Worm (Caenorhabditis elegans) whole organism, young adult: Measurements from ENCODE around the gene rgs-10.
A peak's percentile ranks its signal among the peaks of the same experiment; 100 is the strongest.

Experiments
- B0035.1 ChIP-seq: sonication (generic microtip); optimal IDR thresholded peaks from 2 replicates; lab custom pipeline; 2016; ENCODE audit warnings: missing genetic modification characterization, mild to moderate bottlenecking, missing compliant biosample characterization, missing genotype, missing genetic modification reagents
- C17E4.6 ChIP-seq: fragments of 200-800 bp; sonication (Bioruptor generic); IDR thresholded peaks from 2 replicates; pipeline ENCODE4 v1.3.6; 2022; ENCODE audit warnings: missing genetic modification reagents, missing genetic modification characterization, missing compliant biosample characterization
- F23B12.7 ChIP-seq: sonication (generic microtip); optimal IDR thresholded peaks from 2 replicates; lab custom pipeline; 2017; ENCODE audit warnings: missing genetic modification characterization, mild to moderate bottlenecking, missing compliant biosample characterization, antibody characterized with exemption, moderate library complexity; ENCODE audit not compliant: insufficient read depth
- F39B2.1 ChIP-seq: fragments of 200-800 bp; sonication (Bioruptor generic); IDR thresholded peaks from 2 replicates; pipeline ENCODE4 v1.3.6; 2022; ENCODE audit warnings: missing genetic modification reagents, missing genetic modification characterization, missing compliant biosample characterization
- K11D2.4 ChIP-seq: fragments of 200-800 bp; sonication (Bioruptor generic); IDR thresholded peaks from 2 replicates; pipeline ENCODE4 v1.3.6; 2022; ENCODE audit warnings: missing genetic modification reagents, missing genetic modification characterization, missing compliant biosample characterization
- Y53F4B.3 ChIP-seq: fragments of 200-800 bp; sonication (Bioruptor generic); IDR thresholded peaks from 2 replicates; pipeline ENCODE4 v1.3.6; 2022; ENCODE audit warnings: missing genetic modification reagents, missing genetic modification characterization, missing compliant biosample characterization
- aptf-2 ChIP-seq: fragments of 200-800 bp; sonication (Bioruptor generic); conservative IDR thresholded peaks from 2 replicates; pipeline ENCODE4 v1.3.6; 2022; ENCODE audit warnings: missing genetic modification reagents, missing genetic modification characterization, missing compliant biosample characterization
- attf-5 ChIP-seq: fragments of 200-800 bp; sonication (Bioruptor generic); optimal IDR thresholded peaks from 2 replicates; lab custom pipeline; 2018; ENCODE audit warnings: mild to moderate bottlenecking, missing genetic modification characterization, missing compliant biosample characterization
- cebp-1 ChIP-seq, 2 experiments: fragments of 200-800 bp in 1 of 2; sonication (Bioruptor generic) in 1 of 2; sonication (generic microtip) in 1 of 2; IDR thresholded peaks in 1 of 2; optimal IDR thresholded peaks in 1 of 2; 2 replicates each; pipeline versions ENCODE4 v1.3.6 to Lab custom; 2017 to 2022; ENCODE audit warnings: missing compliant biosample characterization in 2 of 2, missing genetic modification characterization in 2 of 2, mild to moderate bottlenecking in 1 of 2, missing genetic modification reagents in 1 of 2, moderate library complexity in 1 of 2
- cebp-2 ChIP-seq: fragments of 200-800 bp; sonication (Bioruptor generic); IDR thresholded peaks from 2 replicates; pipeline ENCODE4 v1.3.6; 2022; ENCODE audit warnings: missing genetic modification characterization, missing compliant biosample characterization
- ceh-27 ChIP-seq: fragments of 200-800 bp; sonication (Bioruptor generic); optimal IDR thresholded peaks from 2 replicates; lab custom pipeline; 2018; ENCODE audit warnings: mild to moderate bottlenecking, missing genetic modification characterization, moderate library complexity, missing compliant biosample characterization
- dox-1 ChIP-seq: fragments of 200-800 bp; sonication (Bioruptor generic); IDR thresholded peaks from 2 replicates; pipeline ENCODE4 v1.3.6; 2022; ENCODE audit warnings: missing genetic modification reagents, missing genetic modification characterization, missing compliant biosample characterization
- efl-1 ChIP-seq: fragments of 150-350 bp; optimal IDR thresholded peaks from 2 replicates; lab custom pipeline; 2014; ENCODE audit warnings: missing biosample characterization, missing genetic modification reagents, missing genetic modification characterization
- ets-4 ChIP-seq: fragments of 200-800 bp; sonication (Bioruptor generic); optimal IDR thresholded peaks from 2 replicates; lab custom pipeline; 2018; ENCODE audit warnings: mild to moderate bottlenecking, missing genetic modification characterization, missing compliant biosample characterization
- gei-17 ChIP-seq: fragments of 200-800 bp; sonication (Bioruptor generic); optimal IDR thresholded peaks from 2 replicates; lab custom pipeline; 2018; ENCODE audit warnings: mild to moderate bottlenecking, missing genetic modification characterization, missing compliant biosample characterization
- him-1 ChIP-seq: sonication (generic microtip); optimal IDR thresholded peaks from 2 replicates; lab custom pipeline; 2016; ENCODE audit warnings: missing genotype, missing genetic modification reagents, missing genetic modification characterization, missing compliant biosample characterization
- hlh-26 ChIP-seq: fragments of 200-800 bp; sonication (Bioruptor generic); conservative IDR thresholded peaks from 2 replicates; pipeline ENCODE4 v1.3.6; 2022; ENCODE audit warnings: missing genetic modification reagents, missing genetic modification characterization, missing compliant biosample characterization
- hmg-1.2 ChIP-seq: fragments of 200-800 bp; sonication (Bioruptor generic); IDR thresholded peaks from 2 replicates; pipeline ENCODE4 v1.3.6; 2022; ENCODE audit warnings: missing genetic modification reagents, missing genetic modification characterization, missing compliant biosample characterization
- hmg-20 ChIP-seq: fragments of 200-800 bp; sonication (Bioruptor generic); IDR thresholded peaks from 2 replicates; pipeline ENCODE4 v1.3.6; 2022; ENCODE audit warnings: missing genetic modification reagents, missing genetic modification characterization, missing compliant biosample characterization
- let-526 ChIP-seq: fragments of 200-800 bp; sonication (Bioruptor generic); IDR thresholded peaks from 2 replicates; pipeline ENCODE4 v1.3.6; 2022; ENCODE audit warnings: missing genetic modification reagents, missing genetic modification characterization, missing compliant biosample characterization
- let-607 ChIP-seq, 2 experiments: fragments of 200-800 bp in 1 of 2; sonication (Bioruptor generic) in 1 of 2; sonication (generic microtip) in 1 of 2; optimal IDR thresholded peaks; 2 replicates each; lab custom pipeline; 2016 to 2018; ENCODE audit warnings: mild to moderate bottlenecking in 2 of 2, missing compliant biosample characterization in 2 of 2, missing genetic modification characterization in 2 of 2, moderate library complexity in 2 of 2, missing genotype in 1 of 2
- lin-40 ChIP-seq: sonication (generic microtip); optimal IDR thresholded peaks from 2 replicates; lab custom pipeline; 2016; ENCODE audit warnings: missing genetic modification characterization, mild to moderate bottlenecking, missing compliant biosample characterization, missing genotype, missing genetic modification reagents
- madf-3 ChIP-seq: fragments of 200-800 bp; sonication (Bioruptor generic); IDR thresholded peaks from 2 replicates; pipeline ENCODE4 v1.3.6; 2022; ENCODE audit warnings: missing genetic modification reagents, missing genetic modification characterization, missing compliant biosample characterization
- mcd-1 ChIP-seq: fragments of 200-800 bp; sonication (Bioruptor generic); IDR thresholded peaks from 2 replicates; pipeline ENCODE4 v1.3.6; 2022; ENCODE audit warnings: missing genetic modification reagents, missing genetic modification characterization, missing compliant biosample characterization
- nfyb-1 ChIP-seq: fragments of 200-800 bp; sonication (Bioruptor generic); IDR thresholded peaks from 2 replicates; pipeline ENCODE4 v1.3.6; 2022; ENCODE audit warnings: missing genetic modification reagents, missing genetic modification characterization, missing compliant biosample characterization
- nhr-27 ChIP-seq: fragments of 200-800 bp; sonication (Bioruptor generic); optimal IDR thresholded peaks from 2 replicates; lab custom pipeline; 2018; ENCODE audit warnings: mild to moderate bottlenecking, missing genetic modification characterization, moderate library complexity, missing compliant biosample characterization
- nhr-80 ChIP-seq: sonication (generic microtip); optimal IDR thresholded peaks from 2 replicates; lab custom pipeline; 2016; ENCODE audit warnings: missing genetic modification characterization, missing compliant biosample characterization
- nhr-90 ChIP-seq: sonication (generic microtip); optimal IDR thresholded peaks from 2 replicates; lab custom pipeline; 2016; ENCODE audit warnings: missing genotype, mild to moderate bottlenecking, missing genetic modification characterization, missing compliant biosample characterization
- snpc-1.1 ChIP-seq: sonication (generic microtip); optimal IDR thresholded peaks from 2 replicates; lab custom pipeline; 2017; ENCODE audit warnings: missing genetic modification characterization, mild to moderate bottlenecking, missing compliant biosample characterization, antibody characterized with exemption, moderate library complexity, missing genotype, missing genetic modification reagents; ENCODE audit not compliant: insufficient read depth
- snpc-4 ChIP-seq, 5 experiments: fragments of 150-350 bp in 1 of 5; sonication (generic microtip) in 4 of 5; optimal IDR thresholded peaks; 2 replicates each; lab custom pipeline; 2014 to 2018; ENCODE audit warnings: missing genetic modification characterization in 5 of 5, missing biosample characterization in 3 of 5, antibody characterized with exemption in 2 of 5, mild to moderate bottlenecking in 2 of 5, missing compliant biosample characterization in 2 of 5, missing genotype in 2 of 5, moderate library complexity in 2 of 5, missing genetic modification reagents in 1 of 5
- somi-1 ChIP-seq: fragments of 200-800 bp; sonication (Bioruptor generic); optimal IDR thresholded peaks from 2 replicates; lab custom pipeline; 2018; ENCODE audit warnings: mild to moderate bottlenecking, missing genetic modification characterization, missing compliant biosample characterization
- sptf-2 ChIP-seq: fragments of 200-800 bp; sonication (Bioruptor generic); optimal IDR thresholded peaks from 2 replicates; lab custom pipeline; 2018; ENCODE audit warnings: mild to moderate bottlenecking, missing genetic modification characterization, missing compliant biosample characterization
- unc-62 ChIP-seq: fragments of 150-350 bp; optimal IDR thresholded peaks from 2 replicates; lab custom pipeline; 2014; ENCODE audit warnings: missing biosample characterization, missing genetic modification reagents, missing genetic modification characterization
- ztf-22 ChIP-seq: fragments of 200-800 bp; sonication (Bioruptor generic); optimal IDR thresholded peaks from 2 replicates; lab custom pipeline; 2018; ENCODE audit warnings: mild to moderate bottlenecking, missing genetic modification characterization, moderate library complexity, missing compliant biosample characterization
- ztf-26 ChIP-seq: sonication (generic microtip); optimal IDR thresholded peaks from 2 replicates; lab custom pipeline; 2017; ENCODE audit warnings: missing genetic modification characterization, missing compliant biosample characterization
- ztf-6 ChIP-seq: fragments of 200-800 bp; sonication (Bioruptor generic); IDR thresholded peaks from 2 replicates; pipeline ENCODE4 v1.3.6; 2022; ENCODE audit warnings: missing genetic modification reagents, missing genetic modification characterization, missing compliant biosample characterization

The rgs-10 gene

ce11 chrX:14946464-14947354 is 15.8 kb upstream of the rgs-10 start:
- TF ChIP-seq nhr-80 (tag; lab: Kevin White, UChicago) (peak; percentile 93), nhr-27 (tag; lab: Kevin White, UChicago) (no peak), ztf-26 (tag; lab: Kevin White, UChicago) (no peak), snpc-4 (GFP tag; optimal IDR thresholded peaks at IDR 0.05; lab: Kevin White, UChicago) (no peak), snpc-4 (tag; optimal IDR thresholded peaks at IDR 0.05; lab: Kevin White, UChicago) (peak in 2 of 4 experiments; percentile 6 to 23), let-526 (GFP tag; lab: Robert Waterston, UW) (0 out of 2 replicates have a peak, but pooled peaks have one; percentile 38), him-1 (no peak), dox-1 (GFP tag; lab: Robert Waterston, UW) (peak; percentile 51), lin-40 (tag; lab: Kevin White, UChicago) (no peak), ztf-22 (GFP tag; lab: Kevin White, UChicago) (peak; percentile 49), snpc-1.1 (tag; lab: Kevin White, UChicago) (no peak), cebp-2 (GFP tag; lab: Robert Waterston, UW) (peak; percentile 76; the same call in 1 of the 2 replicates), attf-5 (peak; percentile 32), somi-1 (GFP tag; lab: Kevin White, UChicago) (peak; percentile 12), K11D2.4 (GFP tag; lab: Robert Waterston, UW) (0 out of 2 replicates have a peak, but pooled peaks have one; percentile 16), nhr-90 (tag; lab: Kevin White, UChicago) (no peak), sptf-2 (GFP tag; lab: Kevin White, UChicago) (peak; percentile 31), aptf-2 (GFP tag; lab: Robert Waterston, UW) (no peak), hmg-1.2 (GFP tag; lab: Robert Waterston, UW) (peak; percentile 58; the same call in 1 of the 2 replicates), ceh-27 (GFP tag; lab: Kevin White, UChicago) (peak; percentile 36), unc-62 (GFP tag; lab: Kevin White, UChicago) (peak; percentile 62), let-607 (tag; optimal IDR thresholded peaks at IDR 0.05; lab: Kevin White, UChicago) (peak; percentile 47 to 51), F39B2.1 (GFP tag; lab: Robert Waterston, UW) (no peak), ets-4 (GFP tag; lab: Kevin White, UChicago) (peak; percentile 69), cebp-1 (GFP tag; IDR thresholded peaks at IDR 0.05; lab: Robert Waterston, UW) (no peak), cebp-1 (tag; optimal IDR thresholded peaks at IDR 0.05; lab: Kevin White, UChicago) (peak; percentile 59), nfyb-1 (GFP tag; lab: Robert Waterston, UW) (0 out of 2 replicates have a peak, but pooled peaks have one; percentile 35), mcd-1 (peak; percentile 75)

ce11 chrX:14947355-14947668 is 15.2 kb upstream of the rgs-10 start:
- TF ChIP-seq madf-3 (GFP tag; lab: Robert Waterston, UW) (no peak), C17E4.6 (GFP tag; lab: Robert Waterston, UW) (no peak), hlh-26 (GFP tag; lab: Robert Waterston, UW) (no peak), hmg-20 (no peak), Y53F4B.3 (GFP tag; lab: Robert Waterston, UW) (no peak), gei-17 (no peak), snpc-1.1 (tag; lab: Kevin White, UChicago) (no peak), B0035.1 (tag; lab: Kevin White, UChicago) (no peak), ztf-6 (GFP tag; lab: Robert Waterston, UW) (no peak), efl-1 (no peak), F23B12.7 (tag; lab: Kevin White, UChicago) (no peak), ztf-26 (tag; lab: Kevin White, UChicago) (no peak)
